Fruit fly (Drosophila melanogaster) whole organism, embryonic: ENCODE data around the gene Obp28a.
A peak's percentile ranks its signal among the peaks of the same experiment; 100 is the strongest.

Experiments used
- BtbVII ChIP-seq: fragments of 200-800 bp; sonication (Bioruptor generic); optimal IDR thresholded peaks from 3 replicates; lab custom pipeline; 2017; ENCODE audit warnings: missing biosample characterization, mild to moderate bottlenecking, missing genetic modification characterization
- CG10267 ChIP-seq: fragments of 200-800 bp; sonication (Bioruptor generic); optimal IDR thresholded peaks from 2 replicates; lab custom pipeline; 2018; ENCODE audit warnings: missing biosample characterization, mild to moderate bottlenecking, missing genetic modification characterization, moderate library complexity
- CG10543 ChIP-seq: fragments of 200-800 bp; sonication (Bioruptor generic); optimal IDR thresholded peaks from 3 replicates; lab custom pipeline; 2017; ENCODE audit warnings: missing biosample characterization, mild to moderate bottlenecking, missing genetic modification characterization, moderate library complexity
- CG10959 ChIP-seq: fragments of 200-800 bp; sonication (Bioruptor generic); IDR thresholded peaks from 2 replicates; pipeline ENCODE4 v1.3.6; 2022; ENCODE audit warnings: missing biosample characterization, missing genetic modification characterization
- CG11093 ChIP-seq: fragments of 200-800 bp; sonication (Bioruptor generic); IDR thresholded peaks from 3 replicates; pipeline ENCODE4 v1.3.6; 2022; ENCODE audit warnings: missing biosample characterization, missing genetic modification characterization
- CG11398 ChIP-seq: fragments of 200-800 bp; sonication (Bioruptor generic); optimal IDR thresholded peaks from 2 replicates; lab custom pipeline; 2016; ENCODE audit warnings: missing biosample characterization, missing genetic modification characterization
- CG11560 ChIP-seq: fragments of 200-800 bp; sonication (Bioruptor generic); IDR thresholded peaks from 3 replicates; pipeline ENCODE4 v1.3.6; 2022; ENCODE audit warnings: missing biosample characterization, missing genetic modification characterization
- CG12299 ChIP-seq: fragments of 200-800 bp; sonication (Bioruptor generic); optimal IDR thresholded peaks from 2 replicates; lab custom pipeline; 2018; ENCODE audit warnings: missing biosample characterization, mild to moderate bottlenecking, missing genetic modification characterization
- CG12744 ChIP-seq: fragments of 200-800 bp; sonication (Bioruptor generic); optimal IDR thresholded peaks from 2 replicates; lab custom pipeline; 2016; ENCODE audit warnings: missing biosample characterization, missing genetic modification characterization
- CG13296 ChIP-seq: fragments of 200-800 bp; sonication (Bioruptor generic); optimal IDR thresholded peaks from 3 replicates; lab custom pipeline; 2018; ENCODE audit warnings: missing biosample characterization, mild to moderate bottlenecking, missing genetic modification characterization
- CG14014 ChIP-seq: fragments of 200-800 bp; sonication (Bioruptor generic); IDR thresholded peaks from 2 replicates; pipeline ENCODE4 v1.3.6; 2022; ENCODE audit warnings: missing biosample characterization, missing genetic modification characterization
- CG14710 ChIP-seq: fragments of 200-800 bp; sonication (Bioruptor generic); optimal IDR thresholded peaks from 3 replicates; lab custom pipeline; 2019; ENCODE audit warnings: missing biosample characterization, mild to moderate bottlenecking, missing genetic modification characterization, moderate library complexity
- CG15269 ChIP-seq: fragments of 200-800 bp; sonication (Bioruptor generic); optimal IDR thresholded peaks from 2 replicates; lab custom pipeline; 2018; ENCODE audit warnings: missing biosample characterization, mild to moderate bottlenecking, missing genetic modification characterization, moderate library complexity
- CG17328 ChIP-seq: fragments of 200-800 bp; sonication (Bioruptor generic); IDR thresholded peaks from 2 replicates; pipeline ENCODE4 v1.3.6; 2022; ENCODE audit warnings: missing biosample characterization, missing genetic modification characterization
- CG2712 ChIP-seq: fragments of 200-800 bp; optimal IDR thresholded peaks from 3 replicates; lab custom pipeline; 2019; ENCODE audit warnings: missing biosample characterization, mild to moderate bottlenecking, missing genetic modification characterization, moderate library complexity
- CG31365 ChIP-seq: fragments of 200-800 bp; sonication (Bioruptor generic); optimal IDR thresholded peaks from 2 replicates; lab custom pipeline; 2018; ENCODE audit warnings: missing biosample characterization, mild to moderate bottlenecking, missing genetic modification characterization
- CG3281 ChIP-seq: fragments of 200-800 bp; sonication (Bioruptor generic); optimal IDR thresholded peaks from 3 replicates; lab custom pipeline; 2017; ENCODE audit warnings: missing biosample characterization, mild to moderate bottlenecking, missing genetic modification characterization
- CG4707 ChIP-seq: fragments of 200-800 bp; sonication (Bioruptor generic); optimal IDR thresholded peaks from 2 replicates; lab custom pipeline; 2018; ENCODE audit warnings: missing biosample characterization, mild to moderate bottlenecking, missing genetic modification characterization, moderate library complexity
- CG6683 ChIP-seq: fragments of 200-800 bp; sonication (Bioruptor generic); optimal IDR thresholded peaks from 2 replicates; lab custom pipeline; 2017; ENCODE audit warnings: missing biosample characterization, mild to moderate bottlenecking, missing genetic modification characterization, missing genetic modification reagents
- CG7839 ChIP-seq: fragments of 200-800 bp; sonication (Bioruptor generic); optimal IDR thresholded peaks from 3 replicates; lab custom pipeline; 2018; ENCODE audit warnings: missing biosample characterization, mild to moderate bottlenecking, missing genetic modification characterization, moderate library complexity
- CG7987 ChIP-seq: fragments of 200-800 bp; sonication (Bioruptor generic); optimal IDR thresholded peaks from 2 replicates; lab custom pipeline; 2018; ENCODE audit warnings: missing biosample characterization, mild to moderate bottlenecking, missing genetic modification characterization, moderate library complexity
- CrebB ChIP-seq: fragments of 200-800 bp; sonication (Bioruptor generic); optimal IDR thresholded peaks from 3 replicates; lab custom pipeline; 2018; ENCODE audit warnings: missing biosample characterization, mild to moderate bottlenecking, missing genetic modification characterization
- Dip3 ChIP-seq: fragments of 200-800 bp; sonication (Bioruptor generic); optimal IDR thresholded peaks from 3 replicates; lab custom pipeline; 2016; ENCODE audit warnings: missing biosample characterization, missing genetic modification characterization
- E2f1 ChIP-seq: fragments of 200-800 bp; sonication (Bioruptor generic); IDR thresholded peaks from 2 replicates; pipeline ENCODE4 v1.3.6; 2022; ENCODE audit warnings: missing biosample characterization, missing genetic modification characterization
- Fer3 ChIP-seq: fragments of 200-800 bp; sonication (Bioruptor generic); optimal IDR thresholded peaks from 2 replicates; lab custom pipeline; 2018; ENCODE audit warnings: missing biosample characterization, mild to moderate bottlenecking, missing genetic modification characterization, moderate library complexity
- H2.0 ChIP-seq: fragments of 200-800 bp; sonication (Bioruptor generic); IDR thresholded peaks from 2 replicates; pipeline ENCODE4 v1.3.6; 2022; ENCODE audit warnings: missing biosample characterization, missing genetic modification characterization
- Lhr ChIP-seq: fragments of 200-800 bp; sonication (Bioruptor generic); optimal IDR thresholded peaks from 3 replicates; lab custom pipeline; 2017; ENCODE audit warnings: mild to moderate bottlenecking, missing biosample characterization, missing genetic modification reagents, missing genetic modification characterization
- NC2β ChIP-seq: fragments of 200-800 bp; sonication (Bioruptor generic); optimal IDR thresholded peaks from 2 replicates; lab custom pipeline; 2016; ENCODE audit warnings: missing biosample characterization, missing genetic modification characterization
- Nf-YB ChIP-seq: fragments of 200-800 bp; sonication (Bioruptor generic); optimal IDR thresholded peaks from 3 replicates; lab custom pipeline; 2019; ENCODE audit warnings: missing biosample characterization, mild to moderate bottlenecking, missing genetic modification characterization, moderate library complexity
- Pdp1 ChIP-seq, 2 experiments: fragments of 200-800 bp; sonication (Bioruptor generic); optimal IDR thresholded peaks; 3 replicates each; lab custom pipeline; 2016; ENCODE audit warnings: missing biosample characterization in 2 of 2, missing genetic modification characterization in 2 of 2, mild to moderate bottlenecking in 1 of 2, moderate library complexity in 1 of 2
- Sox100B ChIP-seq: fragments of 200-800 bp; sonication (Bioruptor generic); optimal IDR thresholded peaks from 3 replicates; lab custom pipeline; 2018; ENCODE audit warnings: missing biosample characterization, mild to moderate bottlenecking, missing genetic modification characterization
- Stat92E ChIP-seq, 3 experiments: fragments of >200 bp in 2 of 3; fragments of 200-800 bp in 1 of 3; sonication (Bioruptor generic) in 1 of 3; optimal IDR thresholded peaks; 2 replicates each; lab custom pipeline; 2017 to 2019; ENCODE audit warnings: missing biosample characterization in 3 of 3, missing genetic modification characterization in 3 of 3, mild to moderate bottlenecking in 1 of 3, moderate library complexity in 1 of 3
- ci ChIP-seq: fragments of 200-800 bp; sonication (Bioruptor generic); IDR thresholded peaks from 3 replicates; pipeline ENCODE4 v1.3.6; 2022; ENCODE audit warnings: missing biosample characterization, missing genetic modification characterization
- cwo ChIP-seq: fragments of 200-800 bp; sonication (Bioruptor generic); optimal IDR thresholded peaks from 3 replicates; lab custom pipeline; 2017; ENCODE audit warnings: missing biosample characterization, missing genetic modification characterization, mild to moderate bottlenecking, moderate library complexity, missing genetic modification reagents
- dm ChIP-seq: fragments of 200-800 bp; sonication (Bioruptor generic); optimal IDR thresholded peaks from 3 replicates; lab custom pipeline; 2016; ENCODE audit warnings: missing biosample characterization, missing genetic modification characterization
- hbn ChIP-seq: fragments of 200-800 bp; sonication (Bioruptor generic); IDR thresholded peaks from 2 replicates; pipeline ENCODE4 v1.3.6; 2022; ENCODE audit warnings: missing biosample characterization, missing genetic modification characterization; ENCODE audit not compliant: partially characterized antibody
- kah ChIP-seq: fragments of 200-800 bp; sonication (Bioruptor generic); optimal IDR thresholded peaks from 2 replicates; lab custom pipeline; 2018; ENCODE audit warnings: missing biosample characterization, mild to moderate bottlenecking, missing genetic modification characterization
- ken ChIP-seq: fragments of 200-800 bp; sonication (Bioruptor generic); IDR thresholded peaks from 3 replicates; pipeline ENCODE4 v1.3.6; 2022; ENCODE audit warnings: missing biosample characterization, missing genetic modification characterization
- luna ChIP-seq: fragments of 200-800 bp; sonication (Bioruptor generic); optimal IDR thresholded peaks from 2 replicates; lab custom pipeline; 2016; ENCODE audit warnings: missing biosample characterization, missing genetic modification characterization
- ranshi ChIP-seq: fragments of 200-800 bp; sonication (Bioruptor generic); IDR thresholded peaks from 2 replicates; pipeline ENCODE4 v1.3.6; 2022; ENCODE audit warnings: missing biosample characterization, missing genetic modification characterization
- rib ChIP-seq: fragments of 200-800 bp; sonication (Bioruptor generic); IDR thresholded peaks from 2 replicates; pipeline ENCODE4 v1.3.6; 2022; ENCODE audit warnings: missing biosample characterization, missing genetic modification characterization
- sqz ChIP-seq: fragments of 200-800 bp; sonication (Bioruptor generic); optimal IDR thresholded peaks from 3 replicates; lab custom pipeline; 2018; ENCODE audit warnings: missing biosample characterization, mild to moderate bottlenecking, missing genetic modification characterization
- stwl ChIP-seq: fragments of 200-800 bp; sonication (Bioruptor generic); optimal IDR thresholded peaks from 3 replicates; lab custom pipeline; 2018; ENCODE audit warnings: missing biosample characterization, mild to moderate bottlenecking, missing genetic modification characterization, moderate library complexity
- tll ChIP-seq, 2 experiments: fragments of 200-800 bp in 1 of 2; fragments of >200 bp in 1 of 2; sonication (Bioruptor generic) in 1 of 2; optimal IDR thresholded peaks; 2 replicates each; lab custom pipeline; 2017 to 2019; ENCODE audit warnings: missing biosample characterization in 2 of 2, missing genetic modification characterization in 2 of 2, mild to moderate bottlenecking in 1 of 2, moderate library complexity in 1 of 2
- tup ChIP-seq: fragments of 200-800 bp; sonication (Bioruptor generic); optimal IDR thresholded peaks from 2 replicates; lab custom pipeline; 2016; ENCODE audit warnings: missing biosample characterization, mild to moderate bottlenecking, missing genetic modification characterization, moderate library complexity
- twi ChIP-seq: fragments of 200-800 bp; optimal IDR thresholded peaks from 2 replicates; lab custom pipeline; 2019; ENCODE audit warnings: missing biosample characterization, mild to moderate bottlenecking, missing genetic modification characterization, moderate library complexity
- unc-4 ChIP-seq: fragments of 200-800 bp; sonication (Bioruptor generic); IDR thresholded peaks from 2 replicates; pipeline ENCODE4 v1.3.6; 2022; ENCODE audit warnings: missing biosample characterization, missing genetic modification characterization; ENCODE audit not compliant: partially characterized antibody
- z ChIP-seq: fragments of 200-800 bp; sonication (Bioruptor generic); IDR thresholded peaks from 3 replicates; pipeline ENCODE4 v1.3.6; 2022; ENCODE audit warnings: missing biosample characterization, missing genetic modification characterization

Obp28a gene

DNA sequence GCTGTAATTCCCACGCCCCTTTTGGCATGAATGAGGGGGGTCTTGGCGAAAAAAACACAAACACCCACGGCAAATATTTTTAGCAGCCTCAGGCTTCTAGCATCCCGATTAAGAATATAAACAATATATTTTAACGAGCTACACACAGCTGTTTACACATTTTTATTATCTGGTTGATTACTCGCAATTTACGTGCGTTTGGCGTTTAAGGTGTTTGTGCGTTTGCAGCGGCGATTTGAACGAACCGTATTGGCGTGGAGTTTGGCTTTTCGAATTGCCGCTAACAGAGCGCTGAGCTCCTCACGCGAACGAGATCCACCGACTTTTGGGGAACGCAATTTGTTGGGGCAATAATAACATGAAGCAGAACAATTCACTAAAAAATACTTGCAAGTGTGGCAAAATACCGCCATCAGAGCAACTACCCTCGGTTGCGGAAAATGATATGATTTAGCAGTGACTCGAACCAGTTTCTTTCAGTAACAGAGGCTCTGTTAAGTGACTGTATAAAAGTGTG lies 1.1 kb downstream of the Obp28a start, which contains the start of gene Ziz (continued):
- TF ChIP-seq cwo (GFP tag; lab: Kevin White, UChicago) (peak; percentile 8), CG17328 (GFP tag; lab: Robert Waterston, UW) (peak; percentile 6; the same call in 1 of the 2 replicates), CG11560 (tag; lab: Robert Waterston, UW) (no peak; the same call in 2 of the 3 replicates), ranshi (GFP tag; lab: Robert Waterston, UW) (peak; percentile 40; the same call in 1 of the 2 replicates), CG14014 (peak; percentile 58; the same call in 1 of the 2 replicates), E2f1 (GFP tag; lab: Robert Waterston, UW) (0 out of 2 replicates have a peak, but pooled peaks have one; percentile 28), tup (GFP tag; lab: Kevin White, UChicago) (no peak), CG10543 (GFP tag; lab: Kevin White, UChicago) (peak; percentile 63), CG15269 (tag; lab: Kevin White, UChicago) (peak; percentile 55), CG14710 (tag; lab: Kevin White, UChicago) (peak; percentile 75), CG4707 (peak; percentile 36), BtbVII (GFP tag; lab: Kevin White, UChicago) (no peak), CG12299 (peak; percentile 32), CG11093 (GFP tag; lab: Robert Waterston, UW) (no peak), Nf-YB (GFP tag; lab: Kevin White, UChicago) (peak; percentile 3), Lhr (peak; percentile 97), CG10959 (GFP tag; lab: Robert Waterston, UW) (0 out of 2 replicates have a peak, but pooled peaks have one; percentile 8), ci (GFP tag; lab: Robert Waterston, UW) (peak; percentile 79; the same call in 2 of the 3 replicates), CG7987 (peak; percentile 74), luna (GFP tag; lab: Kevin White, UChicago) (peak; percentile 61), kah (GFP tag; lab: Kevin White, UChicago) (peak; percentile 40), ken (GFP tag; lab: Robert Waterston, UW) (peak; percentile 46; the same call in 1 of the 3 replicates), Pdp1 (GFP tag; optimal IDR thresholded peaks at IDR 0.05; lab: Kevin White, UChicago) (peak in 1 of 2 experiments; percentile 72), Sox100B (no peak), NC2β (GFP tag; lab: Kevin White, UChicago) (peak; percentile 30), sqz (GFP tag; lab: Kevin White, UChicago) (peak; percentile 60), CG10267 (tag; lab: Kevin White, UChicago) (peak; percentile 76), CG3281 (GFP tag; lab: Kevin White, UChicago) (peak; percentile 51), z (GFP tag; lab: Robert Waterston, UW) (no peak), H2.0 (GFP tag; lab: Robert Waterston, UW) (no peak), CG2712 (peak; percentile 62), dm (peak; percentile 27), Dip3 (GFP tag; lab: Kevin White, UChicago) (no peak), Fer3 (tag; lab: Kevin White, UChicago) (peak; percentile 37), stwl (peak; percentile 80), CG11398 (GFP tag; lab: Kevin White, UChicago) (peak; percentile 27), unc-4 (GFP tag; lab: Robert Waterston, UW) (peak; percentile 56), CrebB (tag; lab: Kevin White, UChicago) (peak; percentile 34), rib (GFP tag; lab: Robert Waterston, UW) (peak; percentile 83; the same call in 1 of the 2 replicates), CG6683 (GFP tag; lab: Kevin White, UChicago) (peak; percentile 21), Stat92E (GFP tag; optimal IDR thresholded peaks at IDR 0.05; lab: Kevin White, UChicago) (peak in 1 of 3 experiments; percentile 69), hbn (0 out of 2 replicates have a peak, but pooled peaks have one; percentile 26), CG31365 (tag; lab: Kevin White, UChicago) (peak; percentile 44), twi (tag; lab: Kevin White, UChicago) (peak; percentile 13), tll (GFP tag; optimal IDR thresholded peaks at IDR 0.05; lab: Kevin White, UChicago) (peak in 1 of 2 experiments; percentile 6), CG12744 (GFP tag; lab: Kevin White, UChicago) (peak; percentile 41), CG7839 (peak; percentile 37), CG13296 (GFP tag; lab: Kevin White, UChicago) (peak; percentile 62)
